Worm (Caenorhabditis elegans) whole organism, L1 larva: ENCODE results near the gene fahd-1.

ENCODE experiments used
- C04F5.9 ChIP-seq: sonication (generic microtip); optimal IDR thresholded peaks from 2 replicates; lab custom pipeline; 2016; ENCODE audit warnings: missing genetic modification characterization, missing compliant biosample characterization
- C34B4.2 ChIP-seq: sonication (generic microtip); optimal IDR thresholded peaks from 2 replicates; lab custom pipeline; 2017; ENCODE audit warnings: mild to moderate bottlenecking, missing genetic modification characterization, missing compliant biosample characterization
- F16B12.6 ChIP-seq: fragments of 150-350 bp; optimal IDR thresholded peaks from 2 replicates; lab custom pipeline; 2014; ENCODE audit warnings: missing biosample characterization, missing genetic modification characterization
- aha-1 ChIP-seq: fragments of 150-350 bp; optimal IDR thresholded peaks from 2 replicates; lab custom pipeline; 2014; ENCODE audit warnings: missing biosample characterization, missing genetic modification characterization
- aly-2 ChIP-seq: fragments of 150-350 bp; optimal IDR thresholded peaks from 2 replicates; lab custom pipeline; 2014; ENCODE audit warnings: missing biosample characterization, missing genetic modification characterization
- ama-1 ChIP-seq: fragments of 150-350 bp; optimal IDR thresholded peaks from 2 replicates; lab custom pipeline; 2014
- blmp-1 ChIP-seq: fragments of 150-350 bp; optimal IDR thresholded peaks from 2 replicates; lab custom pipeline; 2014; ENCODE audit warnings: missing biosample characterization, missing genetic modification characterization
- ceh-63 ChIP-seq: fragments of 200-800 bp; sonication (Bioruptor generic); optimal IDR thresholded peaks from 2 replicates; lab custom pipeline; 2018; ENCODE audit warnings: mild to moderate bottlenecking, missing genetic modification characterization, missing compliant biosample characterization
- ceh-8 ChIP-seq: fragments of 200-800 bp; sonication (Bioruptor generic); optimal IDR thresholded peaks from 2 replicates; lab custom pipeline; 2018; ENCODE audit warnings: mild to moderate bottlenecking, missing genetic modification characterization, moderate library complexity, missing compliant biosample characterization
- ceh-82 ChIP-seq, 3 experiments: fragments of 150-350 bp in 1 of 3; sonication (generic microtip) in 2 of 3; optimal IDR thresholded peaks; 2 replicates each; lab custom pipeline; 2014 to 2017; ENCODE audit warnings: missing biosample characterization in 3 of 3, missing genetic modification characterization in 3 of 3
- ceh-90 ChIP-seq: sonication (generic microtip); optimal IDR thresholded peaks from 2 replicates; lab custom pipeline; 2016; ENCODE audit warnings: missing genetic modification characterization, missing compliant biosample characterization
- ces-1 ChIP-seq: fragments of 150-350 bp; optimal IDR thresholded peaks from 2 replicates; lab custom pipeline; 2014; ENCODE audit warnings: missing biosample characterization, missing genetic modification reagents, missing genetic modification characterization
- dpl-1 ChIP-seq, 3 experiments: fragments of 150-350 bp in 2 of 3; sonication (generic microtip) in 1 of 3; optimal IDR thresholded peaks; 2 replicates each; lab custom pipeline; 2014 to 2017; ENCODE audit warnings: missing biosample characterization in 3 of 3, missing genetic modification characterization in 3 of 3, missing genetic modification reagents in 3 of 3
- efl-1 ChIP-seq, 4 experiments: fragments of 150-350 bp; optimal IDR thresholded peaks in 3 of 4; peaks in 1 of 4; 1 replicate in 1 of 4; 2 replicates in 3 of 4; lab custom pipeline; 2014; ENCODE audit warnings: missing biosample characterization in 2 of 4, missing genetic modification characterization in 2 of 4, missing genetic modification reagents in 2 of 4
- efl-3 ChIP-seq: fragments of 200-800 bp; sonication (Bioruptor generic); optimal IDR thresholded peaks from 2 replicates; lab custom pipeline; 2018; ENCODE audit warnings: mild to moderate bottlenecking, missing genetic modification characterization, missing compliant biosample characterization
- egl-27 ChIP-seq, 2 experiments: fragments of 150-350 bp in 1 of 2; sonication (generic microtip); optimal IDR thresholded peaks; 3 replicates each; lab custom pipeline; 2017 to 2018; ENCODE audit warnings: missing biosample characterization in 2 of 2, missing genetic modification characterization in 2 of 2, missing genetic modification reagents in 2 of 2
- fkh-10 ChIP-seq: sonication (generic microtip); optimal IDR thresholded peaks from 2 replicates; lab custom pipeline; 2017; ENCODE audit warnings: missing biosample characterization, missing genetic modification reagents, missing genetic modification characterization
- fkh-4 ChIP-seq: sonication (generic microtip); optimal IDR thresholded peaks from 2 replicates; lab custom pipeline; 2016; ENCODE audit warnings: missing compliant biosample characterization, missing genetic modification characterization, borderline replicate concordance
- fos-1 ChIP-seq: fragments of 150-350 bp; optimal IDR thresholded peaks from 2 replicates; lab custom pipeline; 2014; ENCODE audit warnings: missing biosample characterization, missing genetic modification characterization
- grh-1 ChIP-seq: fragments of 200-800 bp; sonication (Bioruptor generic); IDR thresholded peaks from 2 replicates; pipeline ENCODE4 v1.3.6; 2022; ENCODE audit warnings: missing genetic modification reagents, missing genetic modification characterization, missing compliant biosample characterization
- hlh-17 ChIP-seq: fragments of 200-800 bp; sonication (Bioruptor generic); optimal IDR thresholded peaks from 2 replicates; lab custom pipeline; 2018; ENCODE audit warnings: missing genetic modification characterization, mild to moderate bottlenecking, missing compliant biosample characterization, moderate library complexity, borderline replicate concordance
- hlh-4 ChIP-seq: sonication (generic microtip); optimal IDR thresholded peaks from 2 replicates; lab custom pipeline; 2016; ENCODE audit warnings: mild to moderate bottlenecking, missing genetic modification characterization, missing compliant biosample characterization
- jun-1 ChIP-seq: fragments of 150-350 bp; optimal IDR thresholded peaks from 2 replicates; lab custom pipeline; 2014; ENCODE audit warnings: missing biosample characterization, missing genetic modification reagents, missing genetic modification characterization
- lin-15B ChIP-seq: fragments of 150-350 bp; sonication (generic microtip); optimal IDR thresholded peaks from 3 replicates; lab custom pipeline; 2014; ENCODE audit warnings: missing biosample characterization, missing genetic modification characterization
- lin-35 ChIP-seq, 2 experiments: fragments of 150-350 bp; optimal IDR thresholded peaks; 2 replicates each; lab custom pipeline; 2014; ENCODE audit warnings: missing biosample characterization in 2 of 2, missing genetic modification characterization in 2 of 2, missing genetic modification reagents in 2 of 2
- lin-39 ChIP-seq: fragments of 150-350 bp; optimal IDR thresholded peaks from 2 replicates; lab custom pipeline; 2014; ENCODE audit warnings: missing biosample characterization, missing genetic modification reagents, missing genetic modification characterization
- lir-3 ChIP-seq: sonication (generic microtip); optimal IDR thresholded peaks from 2 replicates; lab custom pipeline; 2016; ENCODE audit warnings: mild to moderate bottlenecking, missing genetic modification characterization, moderate library complexity, missing compliant biosample characterization; ENCODE audit not compliant: poor library complexity
- lsy-2 ChIP-seq, 2 experiments: fragments of 150-350 bp; optimal IDR thresholded peaks; 2 replicates each; lab custom pipeline; 2014; ENCODE audit warnings: missing biosample characterization in 2 of 2, missing genetic modification characterization in 2 of 2
- mab-9 ChIP-seq: fragments of 200-800 bp; sonication (Bioruptor generic); IDR thresholded peaks from 2 replicates; pipeline ENCODE4 v1.3.6; 2022; ENCODE audit warnings: missing genetic modification reagents, missing genetic modification characterization, missing compliant biosample characterization
- mdl-1 ChIP-seq, 2 experiments: fragments of 150-350 bp; optimal IDR thresholded peaks; 2 replicates each; lab custom pipeline; 2014 to 2017; ENCODE audit warnings: missing biosample characterization in 2 of 2, missing genetic modification characterization in 2 of 2, inconsistent platforms in 1 of 2
- mef-2 ChIP-seq: fragments of 150-350 bp; optimal IDR thresholded peaks from 2 replicates; lab custom pipeline; 2014; ENCODE audit warnings: missing biosample characterization, missing genetic modification characterization
- mep-1 ChIP-seq: fragments of 150-350 bp; optimal IDR thresholded peaks from 2 replicates; lab custom pipeline; 2014; ENCODE audit warnings: missing biosample characterization, missing genetic modification characterization
- nhr-20 ChIP-seq: sonication (generic microtip); optimal IDR thresholded peaks from 2 replicates; lab custom pipeline; 2016; ENCODE audit warnings: mild to moderate bottlenecking, missing genetic modification characterization, missing compliant biosample characterization
- nhr-237 ChIP-seq: fragments of 150-350 bp; optimal IDR thresholded peaks from 2 replicates; lab custom pipeline; 2014; ENCODE audit warnings: missing biosample characterization, missing genetic modification characterization
- nhr-85 ChIP-seq: sonication (generic microtip); peaks from one replicate; lab custom pipeline; 2016; ENCODE audit warnings: missing genetic modification characterization, inconsistent platforms, missing compliant biosample characterization
- nhr-90 ChIP-seq: sonication (generic microtip); optimal IDR thresholded peaks from 2 replicates; lab custom pipeline; 2016; ENCODE audit warnings: mild to moderate bottlenecking, missing genetic modification characterization, missing compliant biosample characterization; ENCODE audit not compliant: poor library complexity
- pax-3 ChIP-seq: fragments of 200-800 bp; sonication (Bioruptor generic); optimal IDR thresholded peaks from 2 replicates; lab custom pipeline; 2018; ENCODE audit warnings: mild to moderate bottlenecking, missing genetic modification characterization, moderate library complexity, missing compliant biosample characterization
- rnt-1 ChIP-seq: sonication (generic microtip); optimal IDR thresholded peaks from 2 replicates; lab custom pipeline; 2016; ENCODE audit warnings: mild to moderate bottlenecking, missing genetic modification characterization, moderate library complexity, missing compliant biosample characterization
- skn-1 ChIP-seq: fragments of 150-350 bp; optimal IDR thresholded peaks from 2 replicates; lab custom pipeline; 2014; ENCODE audit warnings: missing biosample characterization, missing genetic modification characterization
- snu-23 ChIP-seq: sonication (generic microtip); optimal IDR thresholded peaks from 2 replicates; lab custom pipeline; 2016; ENCODE audit warnings: missing genetic modification characterization, missing compliant biosample characterization
- sptf-1 ChIP-seq: fragments of 150-350 bp; optimal IDR thresholded peaks from 2 replicates; lab custom pipeline; 2014; ENCODE audit warnings: missing biosample characterization, missing genetic modification characterization
- sup-37 ChIP-seq: fragments of 200-800 bp; sonication (Bioruptor generic); optimal IDR thresholded peaks from 2 replicates; lab custom pipeline; 2018; ENCODE audit warnings: mild to moderate bottlenecking, missing genetic modification characterization, missing compliant biosample characterization
- swsn-7 ChIP-seq: sonication (generic microtip); optimal IDR thresholded peaks from 2 replicates; lab custom pipeline; 2016; ENCODE audit warnings: missing genetic modification characterization, missing compliant biosample characterization
- tbx-2 ChIP-seq: sonication (generic microtip); optimal IDR thresholded peaks from 2 replicates; lab custom pipeline; 2016; ENCODE audit warnings: missing genetic modification characterization, missing compliant biosample characterization
- unc-130 ChIP-seq: fragments of 150-350 bp; optimal IDR thresholded peaks from 2 replicates; lab custom pipeline; 2017; ENCODE audit warnings: missing biosample characterization, missing genetic modification characterization, inconsistent platforms
- unc-30 ChIP-seq: sonication (generic microtip); optimal IDR thresholded peaks from 2 replicates; lab custom pipeline; 2017; ENCODE audit warnings: missing biosample characterization, missing genetic modification characterization
- unc-62 ChIP-seq: fragments of 150-350 bp; optimal IDR thresholded peaks from 2 replicates; lab custom pipeline; 2014; ENCODE audit warnings: missing biosample characterization, missing genetic modification reagents, missing genetic modification characterization
- unc-86 ChIP-seq: sonication (generic microtip); optimal IDR thresholded peaks from 2 replicates; lab custom pipeline; 2016; ENCODE audit warnings: missing genetic modification characterization, missing compliant biosample characterization
- vab-15 ChIP-seq: sonication (generic microtip); optimal IDR thresholded peaks from 2 replicates; lab custom pipeline; 2017; ENCODE audit warnings: missing genotype, mild to moderate bottlenecking, missing genetic modification characterization, missing compliant biosample characterization
- xbp-1 ChIP-seq: sonication (generic microtip); optimal IDR thresholded peaks from 2 replicates; lab custom pipeline; 2016; ENCODE audit warnings: missing genetic modification characterization, missing compliant biosample characterization
- zag-1 ChIP-seq: fragments of 150-350 bp; optimal IDR thresholded peaks from 2 replicates; lab custom pipeline; 2014; ENCODE audit warnings: missing biosample characterization, missing genetic modification characterization
- ztf-4 ChIP-seq: fragments of 150-350 bp; optimal IDR thresholded peaks from 2 replicates; lab custom pipeline; 2014; ENCODE audit warnings: missing biosample characterization, missing genetic modification characterization

Gene fahd-1

ce11 chrIII:7891573-7892306, at the start of gene fahd-1, which contains the start of gene ZK688.5:
fahd-1 (plus strand) TSS chrIII:7892256.
ZK688.5 (minus strand) TSS chrIII:7891623.
- TF ChIP-seq lir-3, result no peak
- peak; percentile 92 for TF ChIP-seq blmp-1 (tag; lab: Kevin White, UChicago)
- peak; percentile 62 to 77 for TF ChIP-seq lsy-2 (tag; optimal IDR thresholded peaks at IDR 0.05; lab: Kevin White, UChicago)
- TF ChIP-seq unc-62, result no peak
- TF ChIP-seq mef-2, result no peak
- peak; percentile 71 for TF ChIP-seq rnt-1
- peak; percentile 72 to 77 for TF ChIP-seq efl-1 (optimal IDR thresholded peaks at IDR 0.05; lab: Kevin White, UChicago)
- TF ChIP-seq efl-1 (GFP tag; optimal IDR thresholded peaks at IDR 0.05 in 1 of 2; lab: Kevin White, UChicago), result peak; percentile 27 to 94
- peak; percentile 43 to 50 (median 49) for TF ChIP-seq dpl-1 (GFP tag; optimal IDR thresholded peaks at IDR 0.05; lab: Kevin White, UChicago)
- TF ChIP-seq nhr-237, result peak; percentile 10
- TF ChIP-seq unc-130 (tag; lab: Kevin White, UChicago), result no peak
- no peak for TF ChIP-seq pax-3
- TF ChIP-seq lin-35 (GFP tag; optimal IDR thresholded peaks at IDR 0.05; lab: Kevin White, UChicago), result peak; percentile 70 to 71
- TF ChIP-seq sup-37, result no peak
- TF ChIP-seq ces-1 (GFP tag; lab: Kevin White, UChicago), result no peak
- no peak for TF ChIP-seq vab-15
- TF ChIP-seq fkh-4, result no peak
- TF ChIP-seq unc-86, result peak; percentile 34
- TF ChIP-seq ceh-8 (GFP tag; lab: Kevin White, UChicago), result peak; percentile 4
- peak; percentile 72 for TF ChIP-seq nhr-20 (tag; lab: Kevin White, UChicago)
- TF ChIP-seq ztf-4 (tag; lab: Kevin White, UChicago), result peak; percentile 34
- TF ChIP-seq ceh-82 (tag; optimal IDR thresholded peaks at IDR 0.05; lab: Kevin White, UChicago), result peak; percentile 5 to 80 (median 47)
- TF ChIP-seq nhr-90 (tag; lab: Kevin White, UChicago), result peak; percentile 49
- TF ChIP-seq aha-1, result no peak
- no peak for TF ChIP-seq unc-30 (tag; lab: Kevin White, UChicago)
- no peak for TF ChIP-seq C34B4.2 (tag; lab: Kevin White, UChicago)
- no peak for TF ChIP-seq sptf-1 (tag; lab: Kevin White, UChicago)
- no peak for TF ChIP-seq aly-2
- no peak for TF ChIP-seq fkh-10 (GFP tag; lab: Kevin White, UChicago)
- no peak for TF ChIP-seq egl-27 (tag; optimal IDR thresholded peaks at IDR 0.05; lab: Kevin White, UChicago)
- peak; percentile 70 for TF ChIP-seq mep-1
- no peak for TF ChIP-seq C04F5.9
- TF ChIP-seq hlh-17 (GFP tag; lab: Kevin White, UChicago), result no peak
- no peak for TF ChIP-seq hlh-4
- no peak for TF ChIP-seq lin-39
- TF ChIP-seq grh-1 (GFP tag; lab: Robert Waterston, UW), result no peak
- peak in 1 of 2 experiments; percentile 82 for TF ChIP-seq mdl-1 (tag; optimal IDR thresholded peaks at IDR 0.05; lab: Kevin White, UChicago)
- peak; percentile 46 for TF ChIP-seq jun-1 (tag; lab: Kevin White, UChicago)
- no peak for TF ChIP-seq ceh-90 (tag; lab: Kevin White, UChicago)
- TF ChIP-seq tbx-2 (tag; lab: Kevin White, UChicago), result peak; percentile 62
- TF ChIP-seq snu-23 (GFP tag; lab: Kevin White, UChicago), result peak; percentile 81
- TF ChIP-seq efl-3 (GFP tag; lab: Kevin White, UChicago), result no peak
- TF ChIP-seq ama-1 (lab: Kevin White, UChicago), result no peak
- TF ChIP-seq lin-15B, result no peak
- no peak for TF ChIP-seq zag-1 (tag; lab: Kevin White, UChicago)
- TF ChIP-seq F16B12.6 (tag; lab: Kevin White, UChicago), result peak; percentile 41
- TF ChIP-seq xbp-1 (tag; lab: Kevin White, UChicago), result peak; percentile 55
- TF ChIP-seq ceh-63 (GFP tag; lab: Kevin White, UChicago), result no peak
- no peak for TF ChIP-seq fos-1 (tag; lab: Kevin White, UChicago)
- TF ChIP-seq swsn-7 (tag; lab: Kevin White, UChicago), result peak; percentile 76
- peak; percentile 76 for TF ChIP-seq skn-1 (tag; lab: Kevin White, UChicago)
- TF ChIP-seq mab-9 (GFP tag; lab: Robert Waterston, UW), result no peak
- peak; percentile 79 for TF ChIP-seq nhr-85 (tag; lab: Kevin White, UChicago)
